Fruit fly (Drosophila melanogaster) whole organism, embryonic: Measurements from ENCODE around the gene CG11379.

Experiments
- ATbp ChIP-seq: fragments of 200-800 bp; sonication (Bioruptor generic); optimal IDR thresholded peaks from 2 replicates; lab custom pipeline; 2017; ENCODE audit warnings: missing biosample characterization, mild to moderate bottlenecking, missing genetic modification characterization, missing genetic modification reagents
- B-H2 ChIP-seq: fragments of 200-800 bp; sonication (Bioruptor generic); optimal IDR thresholded peaks from 2 replicates; lab custom pipeline; 2018; ENCODE audit warnings: missing biosample characterization, mild to moderate bottlenecking, missing genetic modification characterization
- Bdp1 ChIP-seq: fragments of 200-800 bp; sonication (Bioruptor generic); optimal IDR thresholded peaks from 3 replicates; lab custom pipeline; 2016; ENCODE audit warnings: missing biosample characterization, missing genetic modification characterization
- Blimp-1 ChIP-seq: fragments of 200-800 bp; sonication (Bioruptor generic); optimal IDR thresholded peaks from 3 replicates; lab custom pipeline; 2018; ENCODE audit warnings: missing biosample characterization, missing genetic modification characterization, mild to moderate bottlenecking, moderate library complexity, missing genetic modification reagents
- CG12155 ChIP-seq: fragments of 200-800 bp; sonication (Bioruptor generic); optimal IDR thresholded peaks from 3 replicates; lab custom pipeline; 2016; ENCODE audit warnings: missing biosample characterization, missing genetic modification characterization
- CG12219 ChIP-seq: fragments of 200-800 bp; sonication (Bioruptor generic); optimal IDR thresholded peaks from 3 replicates; lab custom pipeline; 2018; ENCODE audit warnings: missing biosample characterization, mild to moderate bottlenecking, missing genetic modification characterization
- CG13624 ChIP-seq: fragments of 200-800 bp; sonication (Bioruptor generic); optimal IDR thresholded peaks from 2 replicates; lab custom pipeline; 2016; ENCODE audit warnings: missing biosample characterization, missing genetic modification characterization
- CG14050 ChIP-seq: fragments of 200-800 bp; sonication (Bioruptor generic); IDR thresholded peaks from 3 replicates; pipeline ENCODE4 v1.3.6; 2022; ENCODE audit warnings: missing biosample characterization, missing genetic modification characterization
- CG14441 ChIP-seq: fragments of 200-800 bp; sonication (Bioruptor generic); IDR thresholded peaks from 2 replicates; pipeline ENCODE4 v1.3.6; 2022; ENCODE audit warnings: missing biosample characterization, missing genetic modification characterization
- CG14710 ChIP-seq: fragments of 200-800 bp; sonication (Bioruptor generic); optimal IDR thresholded peaks from 3 replicates; lab custom pipeline; 2019; ENCODE audit warnings: missing biosample characterization, mild to moderate bottlenecking, missing genetic modification characterization, moderate library complexity
- CG18262 ChIP-seq: fragments of 200-800 bp; optimal IDR thresholded peaks from 3 replicates; lab custom pipeline; 2019; ENCODE audit warnings: missing biosample characterization, mild to moderate bottlenecking, missing genetic modification characterization, moderate library complexity
- CG2129 ChIP-seq: fragments of 200-800 bp; sonication (Bioruptor generic); IDR thresholded peaks from 2 replicates; pipeline ENCODE4 v1.3.6; 2022; ENCODE audit warnings: missing biosample characterization, missing genetic modification characterization; ENCODE audit not compliant: partially characterized antibody
- CG2712 ChIP-seq: fragments of 200-800 bp; optimal IDR thresholded peaks from 3 replicates; lab custom pipeline; 2019; ENCODE audit warnings: missing biosample characterization, mild to moderate bottlenecking, missing genetic modification characterization, moderate library complexity
- CG32772 ChIP-seq: fragments of 200-800 bp; sonication (Bioruptor generic); IDR thresholded peaks from 2 replicates; pipeline ENCODE4 v1.3.6; 2022; ENCODE audit warnings: missing biosample characterization, missing genetic modification characterization
- CG3407 ChIP-seq: fragments of 200-800 bp; sonication (Bioruptor generic); optimal IDR thresholded peaks from 2 replicates; lab custom pipeline; 2018; ENCODE audit warnings: missing biosample characterization, mild to moderate bottlenecking, missing genetic modification characterization
- CG7556 ChIP-seq: fragments of 200-800 bp; sonication (Bioruptor generic); optimal IDR thresholded peaks from 2 replicates; lab custom pipeline; 2017; ENCODE audit warnings: missing biosample characterization, mild to moderate bottlenecking, missing genetic modification characterization
- D19A ChIP-seq: fragments of 200-800 bp; optimal IDR thresholded peaks from 3 replicates; lab custom pipeline; 2019; ENCODE audit warnings: missing biosample characterization, mild to moderate bottlenecking, missing genetic modification characterization, moderate library complexity
- Dp ChIP-seq: fragments of 200-800 bp; sonication (Bioruptor generic); optimal IDR thresholded peaks from 2 replicates; lab custom pipeline; 2018; ENCODE audit warnings: missing biosample characterization, mild to moderate bottlenecking, missing genetic modification characterization, moderate library complexity
- Drgx ChIP-seq: fragments of 200-800 bp; sonication (Bioruptor generic); IDR thresholded peaks from 2 replicates; pipeline ENCODE4 v1.3.6; 2022; ENCODE audit warnings: missing biosample characterization, missing genetic modification characterization
- Gsc ChIP-seq: fragments of 200-800 bp; sonication (Bioruptor generic); IDR thresholded peaks from 2 replicates; pipeline ENCODE4 v1.3.6; 2022; ENCODE audit warnings: missing biosample characterization, missing genetic modification characterization
- Hr51 ChIP-seq, 2 experiments: fragments of 200-800 bp; sonication (Bioruptor generic); optimal IDR thresholded peaks; 2 replicates in 1 of 2; 3 replicates in 1 of 2; lab custom pipeline; 2016 to 2018; ENCODE audit warnings: missing biosample characterization in 2 of 2, missing genetic modification characterization in 2 of 2, mild to moderate bottlenecking in 1 of 2, moderate library complexity in 1 of 2
- Kr ChIP-seq: fragments of 200-800 bp; sonication (Bioruptor generic); optimal IDR thresholded peaks from 2 replicates; lab custom pipeline; 2017; ENCODE audit warnings: missing biosample characterization, mild to moderate bottlenecking, missing genetic modification characterization
- MBD-R2 ChIP-seq: fragments of 200-800 bp; sonication (Bioruptor generic); IDR thresholded peaks from 2 replicates; pipeline ENCODE4 v1.3.6; 2022; ENCODE audit warnings: missing biosample characterization, missing genetic modification characterization
- Med ChIP-seq: fragments of 200-800 bp; sonication (Bioruptor generic); peaks from one replicate; lab custom pipeline; 2016; ENCODE audit warnings: missing biosample characterization, missing genetic modification characterization, mild to moderate bottlenecking, inconsistent platforms, moderate library complexity
- NC2α ChIP-seq: fragments of 200-800 bp; sonication (Bioruptor generic); optimal IDR thresholded peaks from 2 replicates; lab custom pipeline; 2016; ENCODE audit warnings: missing biosample characterization, missing genetic modification characterization
- NfI ChIP-seq: fragments of 200-800 bp; sonication (Bioruptor generic); optimal IDR thresholded peaks from 3 replicates; lab custom pipeline; 2018; ENCODE audit warnings: missing biosample characterization, mild to moderate bottlenecking, missing genetic modification characterization, moderate library complexity
- Oli ChIP-seq: fragments of 200-800 bp; sonication (Bioruptor generic); optimal IDR thresholded peaks from 2 replicates; lab custom pipeline; 2018; ENCODE audit warnings: missing biosample characterization, mild to moderate bottlenecking, missing genetic modification characterization, moderate library complexity
- Ptx1 ChIP-seq: fragments of 200-800 bp; sonication (Bioruptor generic); IDR thresholded peaks from 2 replicates; pipeline ENCODE4 v1.3.6; 2022; ENCODE audit warnings: missing biosample characterization, missing genetic modification characterization
- Sox100B ChIP-seq: fragments of 200-800 bp; sonication (Bioruptor generic); optimal IDR thresholded peaks from 3 replicates; lab custom pipeline; 2018; ENCODE audit warnings: missing biosample characterization, mild to moderate bottlenecking, missing genetic modification characterization
- Ssrp ChIP-seq: fragments of 200-800 bp; sonication (Bioruptor generic); optimal IDR thresholded peaks from 2 replicates; lab custom pipeline; 2018; ENCODE audit warnings: missing biosample characterization, mild to moderate bottlenecking, missing genetic modification characterization, moderate library complexity
- Xrp1 ChIP-seq: fragments of 200-800 bp; sonication (Bioruptor generic); IDR thresholded peaks from 2 replicates; pipeline ENCODE4 v1.3.6; 2022; ENCODE audit warnings: missing biosample characterization, missing genetic modification characterization
- ab ChIP-seq: fragments of 200-800 bp; sonication (Bioruptor generic); optimal IDR thresholded peaks from 2 replicates; lab custom pipeline; 2016; ENCODE audit warnings: missing biosample characterization, missing genetic modification characterization
- bsh ChIP-seq, 2 experiments: fragments of 200-800 bp; sonication (Bioruptor generic); optimal IDR thresholded peaks; 2 replicates each; lab custom pipeline; 2017 to 2018; ENCODE audit warnings: mild to moderate bottlenecking in 2 of 2, missing biosample characterization in 2 of 2, missing genetic modification characterization in 2 of 2, moderate library complexity in 1 of 2
- cg ChIP-seq: fragments of 200-800 bp; sonication (Bioruptor generic); optimal IDR thresholded peaks from 3 replicates; lab custom pipeline; 2019; ENCODE audit warnings: missing biosample characterization, mild to moderate bottlenecking, missing genetic modification characterization, moderate library complexity
- chn ChIP-seq: fragments of 200-800 bp; sonication (Bioruptor generic); optimal IDR thresholded peaks from 2 replicates; lab custom pipeline; 2016; ENCODE audit warnings: missing biosample characterization, missing genetic modification characterization
- ci ChIP-seq: fragments of 200-800 bp; sonication (Bioruptor generic); IDR thresholded peaks from 3 replicates; pipeline ENCODE4 v1.3.6; 2022; ENCODE audit warnings: missing biosample characterization, missing genetic modification characterization
- cwo ChIP-seq: fragments of 200-800 bp; sonication (Bioruptor generic); optimal IDR thresholded peaks from 3 replicates; lab custom pipeline; 2017; ENCODE audit warnings: missing biosample characterization, missing genetic modification characterization, mild to moderate bottlenecking, moderate library complexity, missing genetic modification reagents
- dmrt11E ChIP-seq: fragments of 200-800 bp; sonication (Bioruptor generic); optimal IDR thresholded peaks from 3 replicates; lab custom pipeline; 2018; ENCODE audit warnings: missing biosample characterization, mild to moderate bottlenecking, missing genetic modification characterization, moderate library complexity
- her ChIP-seq: fragments of 200-800 bp; sonication (Bioruptor generic); optimal IDR thresholded peaks from 2 replicates; lab custom pipeline; 2016; ENCODE audit warnings: missing biosample characterization, missing genetic modification characterization
- knrl ChIP-seq: fragments of 200-800 bp; sonication (Bioruptor generic); IDR thresholded peaks from 3 replicates; pipeline ENCODE4 v1.3.6; 2022; ENCODE audit warnings: missing biosample characterization, missing genetic modification characterization; ENCODE audit not compliant: partially characterized antibody
- maf-S ChIP-seq: fragments of 200-800 bp; sonication (Bioruptor generic); optimal IDR thresholded peaks from 2 replicates; lab custom pipeline; 2016; ENCODE audit warnings: missing biosample characterization, missing genetic modification characterization
- nau ChIP-seq: fragments of 200-800 bp; sonication (Bioruptor generic); optimal IDR thresholded peaks from 3 replicates; lab custom pipeline; 2017; ENCODE audit warnings: missing biosample characterization, mild to moderate bottlenecking, missing genetic modification characterization, missing genetic modification reagents
- otp ChIP-seq: fragments of 200-800 bp; sonication (Bioruptor generic); IDR thresholded peaks from 3 replicates; pipeline ENCODE4, ENCODE4 v1.3.6; 2022; ENCODE audit warnings: missing biosample characterization, missing genetic modification characterization
- peb ChIP-seq: fragments of 200-800 bp; sonication (Bioruptor generic); IDR thresholded peaks from 2 replicates; pipeline ENCODE4 v1.3.6; 2022; ENCODE audit warnings: missing biosample characterization, missing genetic modification characterization
- prd ChIP-seq, 3 experiments: fragments of >200 bp in 2 of 3; fragments of 200-800 bp in 1 of 3; sonication (Bioruptor generic) in 1 of 3; optimal IDR thresholded peaks in 2 of 3; IDR thresholded peaks in 1 of 3; 2 replicates in 2 of 3; 3 replicates in 1 of 3; pipeline versions ENCODE4 v1.3.6 to Lab custom; 2017 to 2022; ENCODE audit warnings: missing biosample characterization in 1 of 3, missing genetic modification characterization in 1 of 3
- row ChIP-seq: fragments of 200-800 bp; sonication (Bioruptor generic); IDR thresholded peaks from 3 replicates; pipeline ENCODE4 v1.3.6; 2022; ENCODE audit warnings: missing biosample characterization, missing genetic modification characterization
- sens ChIP-seq: fragments of 200-800 bp; sonication (Bioruptor generic); peaks from one replicate; lab custom pipeline; 2016; ENCODE audit warnings: missing biosample characterization, missing genetic modification characterization
- vvl ChIP-seq: fragments of 200-800 bp; sonication (Bioruptor generic); IDR thresholded peaks from 2 replicates; pipeline ENCODE4 v1.3.6; 2022; ENCODE audit warnings: missing biosample characterization, missing genetic modification characterization
- zen ChIP-seq: fragments of 200-800 bp; sonication (Bioruptor generic); optimal IDR thresholded peaks from 3 replicates; lab custom pipeline; 2018; ENCODE audit warnings: missing biosample characterization, mild to moderate bottlenecking, missing genetic modification characterization, moderate library complexity

The CG11379 gene

DNA sequence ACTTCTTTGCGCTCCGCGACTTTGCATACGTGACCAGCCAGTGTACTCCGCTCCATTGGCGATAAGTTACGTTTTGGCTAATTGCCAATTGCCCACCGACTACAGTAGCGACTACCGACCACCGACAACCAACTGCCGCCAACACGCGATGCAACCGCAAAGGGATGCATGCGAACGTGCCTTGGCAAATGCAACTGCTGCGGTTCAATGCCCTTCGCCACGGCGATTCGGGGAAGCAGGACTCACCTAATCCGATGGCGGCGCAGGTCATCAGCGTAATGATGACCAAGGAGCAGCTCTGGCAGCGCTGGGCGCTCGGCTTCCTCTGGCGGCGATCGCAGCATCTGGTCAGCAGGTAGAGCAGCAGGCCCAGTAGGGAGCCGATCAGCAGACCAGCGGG, 45.9 kb downstream of the CG11379 start:
- TF ChIP-seq Med (GFP tag; lab: Kevin White, UChicago) (peak; percentile 63), zen (tag; lab: Kevin White, UChicago) (peak; percentile 48), chn (no peak)

DNA sequence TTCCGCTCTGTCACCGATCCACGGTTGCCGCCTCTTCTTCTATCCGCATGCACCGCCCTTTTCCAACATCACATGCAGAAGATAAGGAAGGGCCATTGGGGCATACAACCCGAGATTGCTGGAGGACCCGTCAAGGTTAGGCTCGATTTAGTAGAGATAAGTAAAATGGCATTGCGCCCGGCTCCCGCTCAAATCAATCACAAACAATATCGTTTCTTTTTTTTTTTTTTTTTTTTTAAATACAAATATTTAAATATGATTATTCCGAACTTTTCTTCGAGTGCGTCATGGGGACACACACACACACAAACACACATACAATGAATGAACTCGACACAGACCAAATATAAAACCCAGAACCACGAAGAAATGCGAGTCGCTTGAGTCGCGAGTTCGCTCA, 49.1 kb downstream of the CG11379 start:
- TF ChIP-seq CG14441 (GFP tag; lab: Robert Waterston, UW) (no peak), MBD-R2 (GFP tag; lab: Robert Waterston, UW) (no peak), dmrt11E (tag; lab: Kevin White, UChicago) (peak; percentile 15), otp (GFP tag; lab: Robert Waterston, UW) (peak; percentile 13; the same call in 1 of the 3 replicates), ci (GFP tag; lab: Robert Waterston, UW) (peak; percentile 53; the same call in 2 of the 3 replicates), NfI (GFP tag; lab: Kevin White, UChicago) (no peak), CG12155 (no peak), CG3407 (GFP tag; lab: Kevin White, UChicago) (peak; percentile 10), Ssrp (peak; percentile 16), sens (GFP tag; lab: Kevin White, UChicago) (peak; percentile 60), peb (no peak), CG13624 (no peak), D19A (tag; lab: Kevin White, UChicago) (peak; percentile 2), CG32772 (GFP tag; lab: Robert Waterston, UW) (0 out of 2 replicates have a peak, but pooled peaks have one; percentile 23), Xrp1 (GFP tag; lab: Robert Waterston, UW) (peak; percentile 58), Ptx1 (GFP tag; lab: Robert Waterston, UW) (0 out of 2 replicates have a peak, but pooled peaks have one; percentile 22), B-H2 (no peak), ATbp (peak; percentile 3), CG18262 (peak; percentile 29), Blimp-1 (GFP tag; lab: Kevin White, UChicago) (peak; percentile 27), knrl (no peak), CG2712 (peak; percentile 40), CG14710 (tag; lab: Kevin White, UChicago) (peak; percentile 6), Bdp1 (no peak), Drgx (GFP tag; lab: Robert Waterston, UW) (peak; percentile 18; the same call in 1 of the 2 replicates), bsh (GFP tag; optimal IDR thresholded peaks at IDR 0.05; lab: Kevin White, UChicago) (peak in 1 of 2 experiments; percentile 35), CG12219 (no peak), Gsc (no peak), prd (optimal IDR thresholded peaks at IDR 0.05; lab: Kevin White, UChicago) (no peak), prd (GFP tag; IDR thresholded peaks at IDR 0.05; lab: Robert Waterston, UW) (peak; percentile 18; the same call in 1 of the 3 replicates), Med (GFP tag; lab: Kevin White, UChicago) (peak; percentile 42), cg (GFP tag; lab: Kevin White, UChicago) (peak; percentile 21), Dp (no peak), Sox100B (GFP tag; lab: Kevin White, UChicago) (no peak), Hr51 (GFP tag; optimal IDR thresholded peaks at IDR 0.05; lab: Kevin White, UChicago) (no peak), row (GFP tag; lab: Robert Waterston, UW) (peak; percentile 51; the same call in 2 of the 3 replicates), her (GFP tag; lab: Kevin White, UChicago) (no peak)
- TF ChIP-seq, all 482 proteins: peak for 21

DNA sequence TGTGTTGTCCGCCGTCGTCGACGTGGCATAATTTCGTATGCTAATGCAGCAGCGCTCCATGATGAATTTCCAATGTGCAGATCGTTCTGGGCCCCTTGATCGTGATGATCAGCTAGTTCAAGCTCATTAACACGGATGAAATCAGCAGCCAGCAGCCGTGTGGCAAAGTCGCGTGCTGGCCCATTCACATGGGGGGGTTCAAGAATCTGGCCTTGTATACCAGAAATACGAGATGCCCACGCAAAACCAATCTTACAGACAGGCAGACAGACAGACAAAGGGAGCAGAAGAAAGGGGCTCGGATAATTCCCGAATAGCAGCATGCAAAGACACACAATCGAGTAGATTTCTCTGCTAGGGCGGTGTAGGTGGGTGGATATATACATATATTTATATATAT, 49.6 kb downstream of the CG11379 start:
- TF ChIP-seq CG2129 (GFP tag; lab: Robert Waterston, UW) = no peak
- TF ChIP-seq nau (GFP tag; lab: Kevin White, UChicago) = no peak
- TF ChIP-seq prd (optimal IDR thresholded peaks at IDR 0.05; lab: Kevin White, UChicago) = no peak
- TF ChIP-seq prd (GFP tag; IDR thresholded peaks at IDR 0.05; lab: Robert Waterston, UW) = no peak
- TF ChIP-seq cwo (GFP tag; lab: Kevin White, UChicago) = peak; percentile 69
- no peak for TF ChIP-seq maf-S (GFP tag; lab: Kevin White, UChicago)
- no peak for TF ChIP-seq Oli
- TF ChIP-seq vvl (GFP tag; lab: Robert Waterston, UW) = peak; percentile 56; the same call in 1 of the 2 replicates
- no peak for TF ChIP-seq ab
- no peak for TF ChIP-seq CG14050 (GFP tag; lab: Robert Waterston, UW)
- TF ChIP-seq MBD-R2 (GFP tag; lab: Robert Waterston, UW) = no peak
- peak; percentile 8 for TF ChIP-seq Med (GFP tag; lab: Kevin White, UChicago)
- TF ChIP-seq CG7556 (GFP tag; lab: Kevin White, UChicago) = no peak
- TF ChIP-seq NC2α = no peak
- TF ChIP-seq Kr = no peak
